Fruit fly (Drosophila melanogaster): ENCODE data around the gene ND-B14.5B.

Gene ND-B14.5B

dm6 chr2L:3130417-3130816 lies 15.2 kb downstream of the ND-B14.5B start:
- no peak for TF ChIP-seq Dll (optimal IDR thresholded peaks at IDR 0.05)

dm6 chr2L:3128335-3128734 lies 17.3 kb downstream of the ND-B14.5B start, which contains the start of gene CG15403:
TSS of gene CG15403 (plus strand) at chr2L:3128635.
- TF ChIP-seq EcR (GFP tag; optimal IDR thresholded peaks at IDR 0.05) = no peak
- TF ChIP-seq CG8478 (optimal IDR thresholded peaks at IDR 0.05) = no peak

dm6 chr2L:3127813-3128212 lies 17.8 kb downstream of the ND-B14.5B start:
- no peak for TF ChIP-seq EcR (GFP tag; optimal IDR thresholded peaks at IDR 0.05)
- TF ChIP-seq pan (optimal IDR thresholded peaks at IDR 0.05) = no peak
- TF ChIP-seq CG8478 (optimal IDR thresholded peaks at IDR 0.05) = no peak
- TF ChIP-seq usp (GFP tag; optimal IDR thresholded peaks at IDR 0.05) = no peak
- TF ChIP-seq psq (optimal IDR thresholded peaks at IDR 0.05) = no peak
- TF ChIP-seq Dll (optimal IDR thresholded peaks at IDR 0.05) = no peak

- TF ChIP-seq Dll (optimal IDR thresholded peaks at IDR 0.05) (peak; percentile 77), pan (optimal IDR thresholded peaks at IDR 0.05) (no peak)
Measured at dm6 chr2L:3124500-3124977, 21.1 kb downstream of the ND-B14.5B start.

dm6 chr2L:3123562-3124345 lies 21.9 kb downstream of the ND-B14.5B start:
- TF ChIP-seq Dll (optimal IDR thresholded peaks at IDR 0.05) = no peak
- no peak for TF ChIP-seq psq (optimal IDR thresholded peaks at IDR 0.05)
- no peak for TF ChIP-seq CG8478 (optimal IDR thresholded peaks at IDR 0.05)
- no peak for TF ChIP-seq pan (optimal IDR thresholded peaks at IDR 0.05)
- no peak for TF ChIP-seq EcR (GFP tag; optimal IDR thresholded peaks at IDR 0.05)

dm6 chr2L:3122216-3122615 lies 23.4 kb downstream of the ND-B14.5B start:
- TF ChIP-seq EcR (GFP tag; optimal IDR thresholded peaks at IDR 0.05) = no peak
- no peak for TF ChIP-seq Dll (optimal IDR thresholded peaks at IDR 0.05)
- TF ChIP-seq psq (optimal IDR thresholded peaks at IDR 0.05) = no peak
- TF ChIP-seq CG8478 (optimal IDR thresholded peaks at IDR 0.05) = no peak
- TF ChIP-seq usp (GFP tag; optimal IDR thresholded peaks at IDR 0.05) = no peak
- no peak for TF ChIP-seq pan (optimal IDR thresholded peaks at IDR 0.05)

dm6 chr2L:3121745-3122144 lies 23.9 kb downstream of the ND-B14.5B start:
- no peak for TF ChIP-seq Dll (optimal IDR thresholded peaks at IDR 0.05)
- no peak for TF ChIP-seq usp (GFP tag; optimal IDR thresholded peaks at IDR 0.05)
- no peak for TF ChIP-seq CG8478 (optimal IDR thresholded peaks at IDR 0.05)
- TF ChIP-seq EcR (GFP tag; optimal IDR thresholded peaks at IDR 0.05) = no peak
- no peak for TF ChIP-seq psq (optimal IDR thresholded peaks at IDR 0.05)
- no peak for TF ChIP-seq pan (optimal IDR thresholded peaks at IDR 0.05)

dm6 chr2L:3121325-3121724 lies 24.3 kb downstream of the ND-B14.5B start:
- TF ChIP-seq CG8478 (optimal IDR thresholded peaks at IDR 0.05) (no peak), EcR (GFP tag; optimal IDR thresholded peaks at IDR 0.05) (no peak)

dm6 chr2L:3120820-3121219 lies 24.8 kb downstream of the ND-B14.5B start:
- TF ChIP-seq pan (optimal IDR thresholded peaks at IDR 0.05) (no peak), usp (GFP tag; optimal IDR thresholded peaks at IDR 0.05) (no peak), EcR (GFP tag; optimal IDR thresholded peaks at IDR 0.05) (no peak), Dll (optimal IDR thresholded peaks at IDR 0.05) (no peak), psq (optimal IDR thresholded peaks at IDR 0.05) (no peak), CG8478 (optimal IDR thresholded peaks at IDR 0.05) (no peak)

dm6 chr2L:3119613-3120012 lies 26.0 kb downstream of the ND-B14.5B start:
- no peak for TF ChIP-seq CG8478 (optimal IDR thresholded peaks at IDR 0.05)
- TF ChIP-seq pan (optimal IDR thresholded peaks at IDR 0.05) = no peak
- no peak for TF ChIP-seq psq (optimal IDR thresholded peaks at IDR 0.05)
- no peak for TF ChIP-seq EcR (GFP tag; optimal IDR thresholded peaks at IDR 0.05)
- TF ChIP-seq Dll (optimal IDR thresholded peaks at IDR 0.05) = no peak
- TF ChIP-seq usp (GFP tag; optimal IDR thresholded peaks at IDR 0.05) = no peak

dm6 chr2L:3114887-3115286 lies 30.8 kb downstream of the ND-B14.5B start:
- TF ChIP-seq pan (optimal IDR thresholded peaks at IDR 0.05) = no peak
- no peak for TF ChIP-seq Dll (optimal IDR thresholded peaks at IDR 0.05)
- no peak for TF ChIP-seq usp (GFP tag; optimal IDR thresholded peaks at IDR 0.05)
- TF ChIP-seq EcR (GFP tag; optimal IDR thresholded peaks at IDR 0.05) = no peak
- no peak for TF ChIP-seq CG8478 (optimal IDR thresholded peaks at IDR 0.05)
- no peak for TF ChIP-seq psq (optimal IDR thresholded peaks at IDR 0.05)

dm6 chr2L:3114132-3114531 lies 31.5 kb downstream of the ND-B14.5B start:
- TF ChIP-seq pan (optimal IDR thresholded peaks at IDR 0.05) = no peak
- no peak for TF ChIP-seq psq (optimal IDR thresholded peaks at IDR 0.05)
- no peak for TF ChIP-seq EcR (GFP tag; optimal IDR thresholded peaks at IDR 0.05)
- no peak for TF ChIP-seq Dll (optimal IDR thresholded peaks at IDR 0.05)
- no peak for TF ChIP-seq CG8478 (optimal IDR thresholded peaks at IDR 0.05)
- no peak for TF ChIP-seq usp (GFP tag; optimal IDR thresholded peaks at IDR 0.05)

- TF ChIP-seq usp (GFP tag; optimal IDR thresholded peaks at IDR 0.05) = no peak
- no peak for TF ChIP-seq pan (optimal IDR thresholded peaks at IDR 0.05)
- TF ChIP-seq EcR (GFP tag; optimal IDR thresholded peaks at IDR 0.05) = no peak
- no peak for TF ChIP-seq psq (optimal IDR thresholded peaks at IDR 0.05)
- TF ChIP-seq CG8478 (optimal IDR thresholded peaks at IDR 0.05) = no peak
Measured at dm6 chr2L:3109372-3109771, 36.3 kb downstream of the ND-B14.5B start, which contains the start of gene PpD6. TSS of gene PpD6 (plus strand) at chr2L:3109672.

All from whole organism.